Fruit fly (Drosophila melanogaster) whole organism, embryonic: Measurements from ENCODE around the gene Ac13E.

ENCODE experiments used
- ATbp ChIP-seq: fragments of 200-800 bp; sonication (Bioruptor generic); optimal IDR thresholded peaks from 2 replicates; lab custom pipeline; 2017; ENCODE audit warnings: missing biosample characterization, mild to moderate bottlenecking, missing genetic modification characterization, missing genetic modification reagents
- Aef1 ChIP-seq: fragments of 200-800 bp; sonication (Bioruptor generic); IDR thresholded peaks from 3 replicates; pipeline ENCODE4 v1.3.6; 2022; ENCODE audit warnings: missing biosample characterization, missing genetic modification characterization
- Bdp1 ChIP-seq: fragments of 200-800 bp; sonication (Bioruptor generic); optimal IDR thresholded peaks from 3 replicates; lab custom pipeline; 2016; ENCODE audit warnings: missing biosample characterization, missing genetic modification characterization
- CG10147 ChIP-seq: fragments of 200-800 bp; sonication (Bioruptor generic); optimal IDR thresholded peaks from 2 replicates; lab custom pipeline; 2019; ENCODE audit warnings: missing biosample characterization, mild to moderate bottlenecking, missing genetic modification characterization, moderate library complexity
- CG1024 ChIP-seq: fragments of 200-800 bp; sonication (Bioruptor generic); IDR thresholded peaks from 2 replicates; pipeline ENCODE4 v1.3.6; 2022; ENCODE audit warnings: missing biosample characterization, missing genetic modification characterization
- CG10462 ChIP-seq: fragments of 200-800 bp; sonication (Bioruptor generic); optimal IDR thresholded peaks from 2 replicates; lab custom pipeline; 2016; ENCODE audit warnings: missing biosample characterization, missing genetic modification characterization
- CG12236 ChIP-seq: fragments of 200-800 bp; sonication (Bioruptor generic); optimal IDR thresholded peaks from 2 replicates; lab custom pipeline; 2016; ENCODE audit warnings: missing biosample characterization, missing genetic modification characterization
- CG1647 ChIP-seq: fragments of 200-800 bp; sonication (Bioruptor generic); optimal IDR thresholded peaks from 3 replicates; lab custom pipeline; 2016; ENCODE audit warnings: missing biosample characterization, missing genetic modification characterization
- CG18764 ChIP-seq: fragments of 200-800 bp; sonication (Bioruptor generic); optimal IDR thresholded peaks from 3 replicates; lab custom pipeline; 2016; ENCODE audit warnings: missing biosample characterization, missing genetic modification characterization
- CG30431 ChIP-seq: fragments of 200-800 bp; sonication (Bioruptor generic); optimal IDR thresholded peaks from 2 replicates; lab custom pipeline; 2017; ENCODE audit warnings: missing biosample characterization, missing genetic modification characterization
- CG4328 ChIP-seq: fragments of 200-800 bp; sonication (Bioruptor generic); optimal IDR thresholded peaks from 3 replicates; lab custom pipeline; 2017; ENCODE audit warnings: missing biosample characterization, missing genetic modification reagents, missing genetic modification characterization
- CG4360 ChIP-seq: fragments of 200-800 bp; sonication (Bioruptor generic); IDR thresholded peaks from 2 replicates; pipeline ENCODE4 v1.3.6; 2022; ENCODE audit warnings: missing biosample characterization, missing genetic modification characterization
- CG6175 ChIP-seq: fragments of 200-800 bp; sonication (Bioruptor generic); IDR thresholded peaks from 3 replicates; pipeline ENCODE4 v1.3.6; 2022; ENCODE audit warnings: missing biosample characterization, missing genetic modification characterization
- CG6765 ChIP-seq: fragments of 200-800 bp; sonication (Bioruptor generic); optimal IDR thresholded peaks from 3 replicates; lab custom pipeline; 2017; ENCODE audit warnings: missing biosample characterization, mild to moderate bottlenecking, missing genetic modification characterization
- CG8388 ChIP-seq: fragments of 200-800 bp; sonication (Bioruptor generic); optimal IDR thresholded peaks from 2 replicates; lab custom pipeline; 2019; ENCODE audit warnings: missing biosample characterization, mild to moderate bottlenecking, missing genetic modification characterization, moderate library complexity
- D ChIP-seq, 2 experiments: fragments of 200-800 bp in 1 of 2; fragments of >200 bp in 1 of 2; sonication (Bioruptor generic) in 1 of 2; optimal IDR thresholded peaks; 2 replicates in 1 of 2; 3 replicates in 1 of 2; lab custom pipeline; 2017; ENCODE audit warnings: mild to moderate bottlenecking in 1 of 2, missing biosample characterization in 1 of 2, missing genetic modification characterization in 1 of 2, missing genetic modification reagents in 1 of 2
- Dbx ChIP-seq: fragments of 200-800 bp; sonication (Bioruptor generic); IDR thresholded peaks from 3 replicates; pipeline ENCODE4 v1.3.6; 2022; ENCODE audit warnings: missing biosample characterization, missing genetic modification characterization
- Ets97D ChIP-seq: fragments of 200-800 bp; sonication (Bioruptor generic); optimal IDR thresholded peaks from 3 replicates; lab custom pipeline; 2016; ENCODE audit warnings: missing biosample characterization, missing genetic modification characterization
- HHEX ChIP-seq: fragments of 200-800 bp; sonication (Bioruptor generic); optimal IDR thresholded peaks from 3 replicates; lab custom pipeline; 2017; ENCODE audit warnings: missing biosample characterization, mild to moderate bottlenecking, missing genetic modification characterization, missing genetic modification reagents
- HLH3B ChIP-seq: fragments of 200-800 bp; sonication (Bioruptor generic); IDR thresholded peaks from 2 replicates; pipeline ENCODE4 v1.3.6; 2022; ENCODE audit warnings: missing biosample characterization, missing genetic modification characterization
- HLHmδ ChIP-seq: fragments of 200-800 bp; sonication (Bioruptor generic); optimal IDR thresholded peaks from 2 replicates; lab custom pipeline; 2018; ENCODE audit warnings: missing biosample characterization, mild to moderate bottlenecking, missing genetic modification characterization, moderate library complexity
- Lpt ChIP-seq: fragments of >200 bp; optimal IDR thresholded peaks from 2 replicates; lab custom pipeline; 2018; ENCODE audit warnings: missing biosample characterization, missing genetic modification characterization
- Meics ChIP-seq: fragments of 200-800 bp; sonication (Bioruptor generic); optimal IDR thresholded peaks from 2 replicates; lab custom pipeline; 2017; ENCODE audit warnings: missing biosample characterization, mild to moderate bottlenecking, missing genetic modification characterization
- NC2α ChIP-seq: fragments of 200-800 bp; sonication (Bioruptor generic); optimal IDR thresholded peaks from 2 replicates; lab custom pipeline; 2016; ENCODE audit warnings: missing biosample characterization, missing genetic modification characterization
- Nf-YB ChIP-seq: fragments of 200-800 bp; sonication (Bioruptor generic); optimal IDR thresholded peaks from 3 replicates; lab custom pipeline; 2019; ENCODE audit warnings: missing biosample characterization, mild to moderate bottlenecking, missing genetic modification characterization, moderate library complexity
- Pdp1 ChIP-seq, 2 experiments: fragments of 200-800 bp; sonication (Bioruptor generic); optimal IDR thresholded peaks; 3 replicates each; lab custom pipeline; 2016; ENCODE audit warnings: missing biosample characterization in 2 of 2, missing genetic modification characterization in 2 of 2, mild to moderate bottlenecking in 1 of 2, moderate library complexity in 1 of 2
- Vsx1 ChIP-seq: fragments of 200-800 bp; sonication (Bioruptor generic); optimal IDR thresholded peaks from 2 replicates; lab custom pipeline; 2017; ENCODE audit warnings: missing biosample characterization, mild to moderate bottlenecking, missing genetic modification characterization, missing genetic modification reagents
- Xrp1 ChIP-seq: fragments of 200-800 bp; sonication (Bioruptor generic); IDR thresholded peaks from 2 replicates; pipeline ENCODE4 v1.3.6; 2022; ENCODE audit warnings: missing biosample characterization, missing genetic modification characterization
- bcd ChIP-seq: fragments of 200-800 bp; sonication (Bioruptor generic); optimal IDR thresholded peaks from 2 replicates; lab custom pipeline; 2017; ENCODE audit warnings: missing biosample characterization, mild to moderate bottlenecking, missing genetic modification characterization
- cas ChIP-seq: fragments of 200-800 bp; sonication (Bioruptor generic); IDR thresholded peaks from 2 replicates; pipeline ENCODE4 v1.3.6; 2022; ENCODE audit warnings: missing biosample characterization, missing genetic modification characterization
- caup ChIP-seq: fragments of 200-800 bp; sonication (Bioruptor generic); optimal IDR thresholded peaks from 3 replicates; lab custom pipeline; 2017; ENCODE audit warnings: missing biosample characterization, mild to moderate bottlenecking, missing genetic modification characterization, moderate library complexity; ENCODE audit not compliant: severe bottlenecking
- cg ChIP-seq: fragments of 200-800 bp; sonication (Bioruptor generic); optimal IDR thresholded peaks from 3 replicates; lab custom pipeline; 2019; ENCODE audit warnings: missing biosample characterization, mild to moderate bottlenecking, missing genetic modification characterization, moderate library complexity
- corto ChIP-seq: fragments of 200-800 bp; sonication (Bioruptor generic); optimal IDR thresholded peaks from 2 replicates; lab custom pipeline; 2016; ENCODE audit warnings: missing biosample characterization, mild to moderate bottlenecking, missing genetic modification characterization, moderate library complexity
- ems ChIP-seq: fragments of 200-800 bp; sonication (Bioruptor generic); optimal IDR thresholded peaks from 3 replicates; lab custom pipeline; 2016; ENCODE audit warnings: missing biosample characterization, missing genetic modification characterization
- eve ChIP-seq, 2 experiments: fragments of >200 bp; optimal IDR thresholded peaks; 2 replicates each; lab custom pipeline; 2017; ENCODE audit warnings: missing biosample characterization in 2 of 2, missing genetic modification characterization in 2 of 2
- exex ChIP-seq: fragments of 200-800 bp; sonication (Bioruptor generic); optimal IDR thresholded peaks from 4 replicates; lab custom pipeline; 2018; ENCODE audit warnings: missing biosample characterization, mild to moderate bottlenecking, missing genetic modification characterization, moderate library complexity
- inv ChIP-seq: fragments of 200-800 bp; sonication (Bioruptor generic); IDR thresholded peaks from 2 replicates; pipeline ENCODE4 v1.3.6; 2022; ENCODE audit warnings: missing biosample characterization, missing genetic modification characterization; ENCODE audit not compliant: partially characterized antibody
- jigr1 ChIP-seq: fragments of 200-800 bp; sonication (Bioruptor generic); IDR thresholded peaks from 3 replicates; pipeline ENCODE4 v1.3.6; 2022; ENCODE audit warnings: missing biosample characterization, missing genetic modification characterization
- kay ChIP-seq: fragments of 200-800 bp; sonication (Bioruptor generic); optimal IDR thresholded peaks from 2 replicates; lab custom pipeline; 2016; ENCODE audit warnings: missing biosample characterization, missing genetic modification characterization
- lov ChIP-seq, 2 experiments: fragments of 200-800 bp in 1 of 2; fragments of >200 bp in 1 of 2; sonication (Bioruptor generic) in 1 of 2; IDR thresholded peaks in 1 of 2; optimal IDR thresholded peaks in 1 of 2; 2 replicates in 1 of 2; 3 replicates in 1 of 2; pipeline versions ENCODE4 v1.3.6 to Lab custom; 2017 to 2022; ENCODE audit warnings: missing biosample characterization in 1 of 2, missing genetic modification characterization in 1 of 2
- pan ChIP-seq, 4 experiments: fragments of >200 bp in 3 of 4; fragments of 200-800 bp in 1 of 4; sonication (Bioruptor generic) in 1 of 4; optimal IDR thresholded peaks in 3 of 4; IDR thresholded peaks in 1 of 4; 2 replicates each; pipeline versions ENCODE4 v1.3.6 to Lab custom; 2017 to 2022; ENCODE audit warnings: missing biosample characterization in 2 of 4, missing genetic modification characterization in 2 of 4, mixed read lengths in 1 of 4
- psq ChIP-seq: fragments of 200-800 bp; sonication (Bioruptor generic); optimal IDR thresholded peaks from 2 replicates; lab custom pipeline; 2017; ENCODE audit warnings: missing biosample characterization, missing genetic modification characterization
- salm ChIP-seq: fragments of 200-800 bp; sonication (Bioruptor generic); optimal IDR thresholded peaks from 2 replicates; lab custom pipeline; 2018; ENCODE audit warnings: missing biosample characterization, mild to moderate bottlenecking, missing genetic modification characterization
- sna ChIP-seq: fragments of 200-800 bp; sonication (Bioruptor generic); IDR thresholded peaks from 2 replicates; pipeline ENCODE4 v1.3.6; 2022; ENCODE audit warnings: missing biosample characterization, missing genetic modification characterization; ENCODE audit not compliant: partially characterized antibody
- ssp ChIP-seq: fragments of 200-800 bp; sonication (Bioruptor generic); IDR thresholded peaks from 2 replicates; pipeline ENCODE4 v1.3.6; 2022; ENCODE audit warnings: missing biosample characterization, missing genetic modification characterization

The Ac13E gene

DNA sequence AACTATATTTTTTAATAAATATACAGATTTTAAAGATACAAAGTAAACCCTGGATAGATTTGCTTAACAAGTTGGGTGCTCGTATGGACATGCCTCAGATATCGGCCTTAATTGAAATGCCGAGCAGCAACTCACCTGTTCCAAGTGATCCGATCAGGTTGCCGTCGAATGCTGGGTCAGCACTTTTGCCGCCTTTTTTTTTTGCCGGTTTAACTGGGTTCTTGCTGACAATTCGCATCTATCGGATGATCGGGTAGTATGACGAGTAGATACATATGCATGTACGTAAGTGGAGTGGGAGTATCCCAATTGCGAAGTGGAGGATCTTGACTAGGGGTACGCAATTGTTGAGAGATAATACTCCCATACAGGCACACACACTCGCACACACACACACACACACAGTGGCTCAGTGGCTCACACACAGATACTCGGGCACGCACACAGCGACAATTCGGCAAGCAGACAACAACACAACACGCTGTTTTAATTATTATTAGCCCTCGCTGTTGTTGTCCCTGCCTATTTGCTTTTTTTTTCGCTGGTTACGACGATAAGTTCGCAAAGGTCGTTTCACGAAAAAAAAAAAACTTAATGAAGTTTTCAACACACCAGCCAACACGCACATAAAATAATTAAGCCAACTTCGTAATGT lies 38.9 kb upstream of the Ac13E start:
- TF ChIP-seq corto (GFP tag; lab: Kevin White, UChicago) (no peak), psq (GFP tag; lab: Kevin White, UChicago) (no peak), exex (peak; percentile 18), sna (GFP tag; lab: Robert Waterston, UW) (no peak), cg (GFP tag; lab: Kevin White, UChicago) (peak; percentile 82), jigr1 (GFP tag; lab: Robert Waterston, UW) (no peak), CG4360 (peak; percentile 62), CG1024 (GFP tag; lab: Robert Waterston, UW) (no peak), Pdp1 (GFP tag; optimal IDR thresholded peaks at IDR 0.05; lab: Kevin White, UChicago) (peak in 1 of 2 experiments; percentile 45), CG4328 (GFP tag; lab: Kevin White, UChicago) (no peak), Aef1 (GFP tag; lab: Robert Waterston, UW) (peak; percentile 45; the same call in 1 of the 3 replicates), Vsx1 (GFP tag; lab: Kevin White, UChicago) (peak; percentile 37), CG8388 (GFP tag; lab: Kevin White, UChicago) (no peak), HLH3B (no peak)

- TF ChIP-seq cas (GFP tag; lab: Robert Waterston, UW) (no peak), eve (GFP tag; optimal IDR thresholded peaks at IDR 0.05; lab: Kevin White, UChicago) (no peak), CG12236 (no peak), Lpt (no peak), lov (optimal IDR thresholded peaks at IDR 0.05; lab: Kevin White, UChicago) (no peak), lov (GFP tag; IDR thresholded peaks at IDR 0.05; lab: Robert Waterston, UW) (no peak), ssp (GFP tag; lab: Robert Waterston, UW) (0 out of 2 replicates have a peak, but pooled peaks have one; percentile 21), NC2α (GFP tag; lab: Kevin White, UChicago) (no peak), bcd (GFP tag; lab: Kevin White, UChicago) (peak; percentile 52), CG10147 (no peak), CG10462 (GFP tag; lab: Kevin White, UChicago) (peak; percentile 11), caup (GFP tag; lab: Kevin White, UChicago) (no peak), kay (peak; percentile 13), CG18764 (no peak), CG6765 (GFP tag; lab: Kevin White, UChicago) (peak; percentile 6), HLHmδ (GFP tag; lab: Kevin White, UChicago) (no peak), Nf-YB (GFP tag; lab: Kevin White, UChicago) (no peak), Bdp1 (GFP tag; lab: Kevin White, UChicago) (no peak), ATbp (peak; percentile 68), ems (no peak), salm (tag; lab: Kevin White, UChicago) (no peak), inv (GFP tag; lab: Robert Waterston, UW) (no peak), Meics (peak; percentile 36), CG30431 (GFP tag; lab: Kevin White, UChicago) (no peak), D (optimal IDR thresholded peaks at IDR 0.05; lab: Kevin White, UChicago) (no peak), D (GFP tag; optimal IDR thresholded peaks at IDR 0.05; lab: Kevin White, UChicago) (peak; percentile 12), CG1647 (GFP tag; lab: Kevin White, UChicago) (no peak), CG6175 (no peak), Dbx (GFP tag; lab: Robert Waterston, UW) (no peak), pan (optimal IDR thresholded peaks at IDR 0.05; lab: Kevin White, UChicago) (no peak), pan (GFP tag; optimal IDR thresholded peaks at IDR 0.05 in 1 of 2, IDR thresholded peaks at IDR 0.05 in 1 of 2) (no peak), Ets97D (GFP tag; lab: Kevin White, UChicago) (no peak), Xrp1 (GFP tag; lab: Robert Waterston, UW) (0 out of 2 replicates have a peak, but pooled peaks have one; percentile 34), HHEX (GFP tag; lab: Kevin White, UChicago) (peak; percentile 49)
Measured at dm6 chrX:15591721-15592491, 37.8 kb upstream of the Ac13E start.
